Fruit fly (Drosophila melanogaster) S2 (cell line): ENCODE data around the gene CG32483.

ENCODE experiments used
- CG8478 ChIP-seq: fragments of >200 bp; optimal IDR thresholded peaks from 2 replicates; lab custom pipeline; 2018
- CTCF ChIP-seq, 2 experiments: fragments of >200 bp; optimal IDR thresholded peaks; 2 replicates each; lab custom pipeline; 2018

dm6 chr3L:701798-702635 lies 12.1 kb upstream of the CG32483 start:
- TF ChIP-seq CG8478 (lab: Kevin White, UChicago) (no peak), CTCF (optimal IDR thresholded peaks at IDR 0.05; lab: Kevin White, UChicago) (no peak)
